Worm (Caenorhabditis elegans) whole organism, midembryonic: ENCODE measurements around the gene daf-36.

Experiments
- T22C8.4 ChIP-seq: fragments of 200-800 bp; sonication (Bioruptor generic); IDR thresholded peaks from 2 replicates; pipeline ENCODE4 v1.3.6; 2022; ENCODE audit warnings: missing genetic modification characterization, missing compliant biosample characterization
- cog-1 ChIP-seq: sonication (generic microtip); optimal IDR thresholded peaks from 2 replicates; lab custom pipeline; 2016; ENCODE audit warnings: missing genetic modification characterization, missing compliant biosample characterization
- flt-1 ChIP-seq: fragments of 200-800 bp; sonication (Bioruptor generic); IDR thresholded peaks from 2 replicates; pipeline ENCODE4 v1.3.6; 2022; ENCODE audit warnings: missing genetic modification characterization, missing compliant biosample characterization
- klf-2 ChIP-seq: fragments of 200-800 bp; sonication (Bioruptor generic); conservative IDR thresholded peaks from 2 replicates; pipeline ENCODE4 v1.3.6; 2022; ENCODE audit warnings: missing genetic modification reagents, missing genetic modification characterization, missing compliant biosample characterization
- tab-1 ChIP-seq: fragments of 200-800 bp; sonication (Bioruptor generic); IDR thresholded peaks from 2 replicates; pipeline ENCODE4 v1.3.6; 2022; ENCODE audit warnings: missing genetic modification characterization, missing compliant biosample characterization

DNA sequence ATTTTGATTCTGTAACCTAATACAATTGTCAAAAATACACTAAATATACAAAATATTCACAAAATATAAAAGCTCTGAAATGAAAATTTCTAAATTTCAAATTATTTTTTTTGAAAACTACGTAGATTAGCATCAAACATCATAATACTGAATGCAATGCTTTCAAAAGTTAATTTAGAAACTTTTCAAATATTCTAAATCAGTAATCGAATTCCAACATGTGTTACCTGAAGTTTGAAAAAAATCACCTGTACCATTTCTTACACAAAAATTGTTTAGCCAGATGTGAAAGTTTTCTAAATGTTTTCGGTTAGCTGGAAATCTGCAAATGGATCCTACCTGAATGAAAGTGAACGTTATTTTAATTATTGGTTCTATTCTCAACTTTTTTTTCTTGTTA, 3.5 kb downstream of the daf-36 start, which contains the start of gene C12D8.20:
- no peak for TF ChIP-seq flt-1 (GFP tag; lab: Robert Waterston, UW)
- TF ChIP-seq T22C8.4 (GFP tag; lab: Robert Waterston, UW) = no peak
- no peak for TF ChIP-seq klf-2 (GFP tag; lab: Robert Waterston, UW)
- no peak for TF ChIP-seq tab-1
- TF ChIP-seq cog-1 (tag; lab: Kevin White, UChicago) = no peak
